Worm (Caenorhabditis elegans): Measurements from ENCODE around the gene fbxa-85.

ce11 chrV:17240579-17241277 lies 18.2 kb upstream of the fbxa-85 start:
- TF ChIP-seq ces-1 (GFP tag; optimal IDR thresholded peaks at IDR 0.05): no peak
- no peak for TF ChIP-seq lin-15B (tag; optimal IDR thresholded peaks at IDR 0.05)
